Fruit fly (Drosophila melanogaster) whole organism, wandering third instar larva: ENCODE measurements around the gene Atg18a.

Source experiments
- Abd-B ChIP-seq: fragments of >200 bp; optimal IDR thresholded peaks from 2 replicates; lab custom pipeline; 2017; ENCODE audit warnings: missing biosample characterization, missing genetic modification characterization
- CG32264 ChIP-seq: fragments of 200-800 bp; sonication (Bioruptor generic); optimal IDR thresholded peaks from 2 replicates; lab custom pipeline; 2016; ENCODE audit warnings: missing biosample characterization, missing genetic modification characterization
- CG9705 ChIP-seq: fragments of 200-800 bp; sonication (Bioruptor generic); optimal IDR thresholded peaks from 2 replicates; lab custom pipeline; 2018; ENCODE audit warnings: missing biosample characterization, mild to moderate bottlenecking, missing genetic modification characterization
- CrebA ChIP-seq: fragments of 200-800 bp; sonication (Bioruptor generic); optimal IDR thresholded peaks from 2 replicates; lab custom pipeline; 2016; ENCODE audit warnings: missing biosample characterization, mild to moderate bottlenecking, missing genetic modification characterization, borderline replicate concordance
- Dfd ChIP-seq: fragments of >200 bp; optimal IDR thresholded peaks from 2 replicates; lab custom pipeline; 2017; ENCODE audit warnings: missing biosample characterization, missing genetic modification characterization
- Dif ChIP-seq: fragments of 200-275, 200-300 bp; sonication (Bioruptor generic); optimal IDR thresholded peaks from 2 replicates; lab custom pipeline; 2018; ENCODE audit warnings: missing biosample characterization, missing genetic modification characterization; ENCODE audit not compliant: partially characterized antibody
- GATAd ChIP-seq: sonication (Bioruptor generic); optimal IDR thresholded peaks from 2 replicates; lab custom pipeline; 2016; ENCODE audit warnings: missing biosample characterization, missing genetic modification characterization
- HLH106 ChIP-seq: fragments of 200-800 bp; optimal IDR thresholded peaks from 3 replicates; lab custom pipeline; 2019; ENCODE audit warnings: missing biosample characterization, mild to moderate bottlenecking, missing genetic modification characterization, moderate library complexity
- Hnf4 ChIP-seq: fragments of 200-800 bp; sonication (Bioruptor generic); optimal IDR thresholded peaks from 2 replicates; lab custom pipeline; 2016; ENCODE audit warnings: missing biosample characterization, mild to moderate bottlenecking, missing genetic modification characterization
- Hr78 ChIP-seq: fragments of >200 bp; optimal IDR thresholded peaks from 2 replicates; lab custom pipeline; 2017; ENCODE audit warnings: missing biosample characterization, missing genetic modification characterization
- Hr83 ChIP-seq: fragments of 200-300 bp; sonication (Bioruptor generic); optimal IDR thresholded peaks from 2 replicates; lab custom pipeline; 2016; ENCODE audit warnings: missing biosample characterization, mild to moderate bottlenecking, missing genetic modification characterization, moderate library complexity; ENCODE audit not compliant: poor library complexity, severe bottlenecking
- Jra ChIP-seq: sonication (Bioruptor generic); optimal IDR thresholded peaks from 2 replicates; lab custom pipeline; 2016; ENCODE audit warnings: missing biosample characterization, missing genetic modification characterization
- Mio ChIP-seq: sonication (Bioruptor generic); optimal IDR thresholded peaks from 2 replicates; lab custom pipeline; 2016; ENCODE audit warnings: missing biosample characterization, missing genetic modification characterization
- Myc ChIP-seq: fragments of >200 bp; optimal IDR thresholded peaks from 2 replicates; lab custom pipeline; 2017
- N ChIP-seq: fragments of >200 bp; optimal IDR thresholded peaks from 2 replicates; lab custom pipeline; 2018; ENCODE audit warnings: missing biosample characterization, missing external identifiers, missing genetic modification characterization
- OdsH ChIP-seq: fragments of 200-800 bp; sonication (Bioruptor generic); optimal IDR thresholded peaks from 2 replicates; lab custom pipeline; 2016; ENCODE audit warnings: missing biosample characterization, mild to moderate bottlenecking, missing genetic modification characterization
- Rel ChIP-seq, 2 experiments: fragments of 200-800 bp; sonication (Bioruptor generic) in 1 of 2; optimal IDR thresholded peaks; 2 replicates in 1 of 2; 3 replicates in 1 of 2; lab custom pipeline; 2016 to 2019; ENCODE audit warnings: mild to moderate bottlenecking in 2 of 2, missing biosample characterization in 2 of 2, missing genetic modification characterization in 2 of 2, moderate library complexity in 1 of 2
- Sp1 ChIP-seq: fragments of 200-800 bp; sonication (Bioruptor generic); optimal IDR thresholded peaks from 3 replicates; lab custom pipeline; 2019; ENCODE audit warnings: missing biosample characterization, mild to moderate bottlenecking, missing genetic modification characterization, moderate library complexity
- Vsx2 ChIP-seq: fragments of 200-300, 225-300 bp; sonication (Bioruptor generic); optimal IDR thresholded peaks from 2 replicates; lab custom pipeline; 2018; ENCODE audit warnings: missing biosample characterization, missing genetic modification characterization; ENCODE audit not compliant: partially characterized antibody
- br ChIP-seq: fragments of 200-800 bp; sonication (Bioruptor generic); optimal IDR thresholded peaks from 2 replicates; lab custom pipeline; 2016; ENCODE audit warnings: missing biosample characterization, missing genetic modification characterization
- brk ChIP-seq: fragments of 200-800 bp; sonication (Bioruptor generic); optimal IDR thresholded peaks from 2 replicates; lab custom pipeline; 2016; ENCODE audit warnings: missing biosample characterization, mild to moderate bottlenecking, missing genetic modification characterization
- dl ChIP-seq, 2 experiments: fragments of 175-275, 200-275 bp in 1 of 2; fragments of 200-275 bp in 1 of 2; sonication (Bioruptor generic); optimal IDR thresholded peaks; lab custom pipeline; 2018; ENCODE audit warnings: mild to moderate bottlenecking in 2 of 2, missing biosample characterization in 2 of 2, missing genetic modification characterization in 2 of 2, moderate library complexity in 2 of 2; ENCODE audit not compliant: partially characterized antibody in 2 of 2, insufficient read depth in 1 of 2
- dmrt93B ChIP-seq: fragments of 200-800 bp; sonication (Bioruptor generic); optimal IDR thresholded peaks from 2 replicates; lab custom pipeline; 2018; ENCODE audit warnings: missing biosample characterization, mild to moderate bottlenecking, missing genetic modification characterization
- dsf ChIP-seq: sonication (Bioruptor generic); optimal IDR thresholded peaks from 2 replicates; lab custom pipeline; 2016; ENCODE audit warnings: missing biosample characterization, missing genetic modification characterization, borderline replicate concordance
- ey ChIP-seq: fragments of 200-800 bp; sonication (Bioruptor generic); optimal IDR thresholded peaks from 2 replicates; lab custom pipeline; 2016; ENCODE audit warnings: missing biosample characterization, missing genetic modification characterization
- foxo ChIP-seq, 2 experiments: fragments of 200-800 bp; sonication (Bioruptor generic); optimal IDR thresholded peaks; 2 replicates in 1 of 2; 3 replicates in 1 of 2; lab custom pipeline; 2016 to 2017; ENCODE audit warnings: missing biosample characterization in 2 of 2, missing genetic modification characterization in 2 of 2
- fru ChIP-seq: fragments of 200-800 bp; sonication (Bioruptor generic); optimal IDR thresholded peaks from 3 replicates; lab custom pipeline; 2016; ENCODE audit warnings: missing biosample characterization, mild to moderate bottlenecking, missing genetic modification characterization
- h ChIP-seq: fragments of 200-800 bp; sonication (Bioruptor generic); optimal IDR thresholded peaks from 3 replicates; lab custom pipeline; 2016; ENCODE audit warnings: missing biosample characterization, mild to moderate bottlenecking, missing genetic modification characterization
- jim ChIP-seq: fragments of 175-275, 200-325 bp; sonication (Bioruptor generic); optimal IDR thresholded peaks from 2 replicates; lab custom pipeline; 2016; ENCODE audit warnings: missing biosample characterization, mild to moderate bottlenecking, missing genetic modification characterization
- lola ChIP-seq: fragments of >200 bp; optimal IDR thresholded peaks from 2 replicates; lab custom pipeline; 2017; ENCODE audit warnings: missing biosample characterization, missing genetic modification characterization
- pan ChIP-seq: fragments of >200 bp; optimal IDR thresholded peaks from 2 replicates; lab custom pipeline; 2017
- psq ChIP-seq: fragments of 200-800 bp; sonication (Bioruptor generic); optimal IDR thresholded peaks from 3 replicates; lab custom pipeline; 2017; ENCODE audit warnings: missing biosample characterization, mild to moderate bottlenecking, missing genetic modification characterization, moderate library complexity
- rgr ChIP-seq: fragments of 200-800 bp; sonication (Bioruptor generic); optimal IDR thresholded peaks from 3 replicates; lab custom pipeline; 2016; ENCODE audit warnings: missing biosample characterization, mild to moderate bottlenecking, missing genetic modification characterization
- sage ChIP-seq: fragments of 200-800 bp; sonication (Bioruptor generic); optimal IDR thresholded peaks from 2 replicates; lab custom pipeline; 2016; ENCODE audit warnings: missing biosample characterization, mild to moderate bottlenecking, missing genetic modification characterization
- sv ChIP-seq: fragments of 200-800 bp; sonication (Bioruptor generic); optimal IDR thresholded peaks from 3 replicates; lab custom pipeline; 2016; ENCODE audit warnings: missing biosample characterization, missing genetic modification characterization
- tai ChIP-seq: sonication (Bioruptor generic); optimal IDR thresholded peaks from 2 replicates; lab custom pipeline; 2016; ENCODE audit warnings: missing biosample characterization, missing genetic modification characterization
- usp ChIP-seq: fragments of >200 bp; optimal IDR thresholded peaks from 2 replicates; lab custom pipeline; 2017; ENCODE audit warnings: missing biosample characterization, missing genetic modification characterization
- woc ChIP-seq: sonication (Bioruptor generic); optimal IDR thresholded peaks from 2 replicates; lab custom pipeline; 2016; ENCODE audit warnings: missing biosample characterization, mild to moderate bottlenecking, missing genetic modification characterization

Gene Atg18a

dm6 chr3L:8186627-8187396, at the start of gene Atg18a, which contains the start of gene ERR:
TSS of gene Atg18a (plus strand) at chr3L:8186857.
TSS of gene ERR (minus strand) at chr3L:8186671.
- TF ChIP-seq OdsH (GFP tag; lab: Kevin White, UChicago) (peak; percentile 85), Vsx2 (no peak), Mio (GFP tag; lab: Kevin White, UChicago) (peak; percentile 35), ey (GFP tag; lab: Kevin White, UChicago) (peak; percentile 84), sage (GFP tag; lab: Kevin White, UChicago) (peak; percentile 50), foxo (GFP tag; optimal IDR thresholded peaks at IDR 0.05; lab: Kevin White, UChicago) (peak in 1 of 2 experiments; percentile 92), pan (no peak), Dfd (GFP tag; lab: Kevin White, UChicago) (no peak), Abd-B (GFP tag; lab: Kevin White, UChicago) (no peak), rgr (peak; percentile 87), lola (no peak), fru (peak; percentile 87), brk (GFP tag; lab: Kevin White, UChicago) (no peak), psq (GFP tag; lab: Kevin White, UChicago) (peak; percentile 76), br (peak; percentile 80), Sp1 (GFP tag; lab: Kevin White, UChicago) (peak; percentile 86), usp (GFP tag; lab: Kevin White, UChicago) (no peak), N (GFP tag; lab: Kevin White, UChicago) (peak; percentile 63), Hnf4 (GFP tag; lab: Kevin White, UChicago) (peak; percentile 90), CG32264 (GFP tag; lab: Kevin White, UChicago) (peak; percentile 29), Rel (GFP tag; optimal IDR thresholded peaks at IDR 0.05; lab: Kevin White, UChicago) (peak; percentile 49), Rel (tag; optimal IDR thresholded peaks at IDR 0.05; lab: Kevin White, UChicago) (peak; percentile 69), dsf (GFP tag; lab: Kevin White, UChicago) (peak; percentile 86), jim (GFP tag; lab: Kevin White, UChicago) (peak; percentile 36), HLH106 (tag; lab: Kevin White, UChicago) (peak; percentile 93), dmrt93B (GFP tag; lab: Kevin White, UChicago) (peak; percentile 91), tai (GFP tag; lab: Kevin White, UChicago) (no peak), Myc (lab: Kevin White, UChicago) (peak; percentile 49), sv (GFP tag; lab: Kevin White, UChicago) (peak; percentile 90), Dif (GFP tag; lab: Kevin White, UChicago) (peak; percentile 5), woc (GFP tag; lab: Kevin White, UChicago) (peak; percentile 91), Hr83 (GFP tag; lab: Kevin White, UChicago) (peak; percentile 88), GATAd (GFP tag; lab: Kevin White, UChicago) (peak; percentile 74), CrebA (GFP tag; lab: Kevin White, UChicago) (no peak), Hr78 (GFP tag; lab: Kevin White, UChicago) (no peak), Jra (GFP tag; lab: Kevin White, UChicago) (peak; percentile 88), h (peak; percentile 91), CG9705 (GFP tag; lab: Kevin White, UChicago) (peak; percentile 85), dl (GFP tag; optimal IDR thresholded peaks at IDR 0.05; lab: Kevin White, UChicago; ENCODE audit: insufficient read depth in 1 of 2, partially characterized antibody in 2 of 2) (no peak)

- TF ChIP-seq Dfd (GFP tag; lab: Kevin White, UChicago) (no peak), fru (no peak), h (peak; percentile 87), tai (GFP tag; lab: Kevin White, UChicago) (no peak), Jra (GFP tag; lab: Kevin White, UChicago) (no peak), Hr83 (GFP tag; lab: Kevin White, UChicago) (no peak), pan (no peak), Abd-B (GFP tag; lab: Kevin White, UChicago) (no peak), br (peak; percentile 82), dl (GFP tag; optimal IDR thresholded peaks at IDR 0.05; lab: Kevin White, UChicago; ENCODE audit: insufficient read depth in 1 of 2, partially characterized antibody in 2 of 2) (no peak), foxo (GFP tag; optimal IDR thresholded peaks at IDR 0.05; lab: Kevin White, UChicago) (peak; percentile 17 to 89), OdsH (GFP tag; lab: Kevin White, UChicago) (peak; percentile 72), Mio (GFP tag; lab: Kevin White, UChicago) (no peak), CG9705 (GFP tag; lab: Kevin White, UChicago) (peak; percentile 76), GATAd (GFP tag; lab: Kevin White, UChicago) (no peak), Rel (GFP tag; optimal IDR thresholded peaks at IDR 0.05; lab: Kevin White, UChicago) (no peak), Rel (tag; optimal IDR thresholded peaks at IDR 0.05; lab: Kevin White, UChicago) (no peak), sv (GFP tag; lab: Kevin White, UChicago) (peak; percentile 89), Myc (lab: Kevin White, UChicago) (peak; percentile 39), Hr78 (GFP tag; lab: Kevin White, UChicago) (no peak), HLH106 (tag; lab: Kevin White, UChicago) (peak; percentile 84), dmrt93B (GFP tag; lab: Kevin White, UChicago) (no peak), Sp1 (GFP tag; lab: Kevin White, UChicago) (peak; percentile 76), brk (GFP tag; lab: Kevin White, UChicago) (no peak), jim (GFP tag; lab: Kevin White, UChicago) (no peak), Dif (GFP tag; lab: Kevin White, UChicago) (no peak), CrebA (GFP tag; lab: Kevin White, UChicago) (no peak), N (GFP tag; lab: Kevin White, UChicago) (no peak), psq (GFP tag; lab: Kevin White, UChicago) (peak; percentile 76), dsf (GFP tag; lab: Kevin White, UChicago) (peak; percentile 68), Hnf4 (GFP tag; lab: Kevin White, UChicago) (no peak), woc (GFP tag; lab: Kevin White, UChicago) (no peak), rgr (peak; percentile 84), sage (GFP tag; lab: Kevin White, UChicago) (no peak), usp (GFP tag; lab: Kevin White, UChicago) (no peak), CG32264 (GFP tag; lab: Kevin White, UChicago) (peak; percentile 74), ey (GFP tag; lab: Kevin White, UChicago) (peak; percentile 77), lola (no peak)
Measured at dm6 chr3L:8137448-8137906, 49.2 kb upstream of the Atg18a start, which contains the start of the genes Setx and mus301. TSS of gene Setx (minus strand) at chr3L:8137498. TSS of gene mus301 (plus strand) at chr3L:8137808.
